Worm (Caenorhabditis elegans): ENCODE data around the gene clec-213.
A peak's percentile ranks its signal among the peaks of the same experiment; 100 is the strongest.

clec-213 gene

ce11 chrV:7580378-7580777 is 24.6 kb upstream of the clec-213 start, which contains the start of gene ets-6 (continued):
- no peak for TF ChIP-seq cebp-1 (GFP tag; IDR thresholded peaks at IDR 0.05)
- TF ChIP-seq cebp-1 (tag; optimal IDR thresholded peaks at IDR 0.05): peak; percentile 17
- TF ChIP-seq F55B11.4 (tag; optimal IDR thresholded peaks at IDR 0.05; ENCODE audit: borderline replicate concordance, insufficient read depth): no peak
- TF ChIP-seq rec-8 (tag; optimal IDR thresholded peaks at IDR 0.05): no peak
- TF ChIP-seq T07F8.4 (tag; optimal IDR thresholded peaks at IDR 0.05): no peak
- TF ChIP-seq dox-1 (GFP tag; IDR thresholded peaks at IDR 0.05): peak; percentile 56
- no peak for TF ChIP-seq mel-28 (tag; optimal IDR thresholded peaks at IDR 0.05; ENCODE audit: borderline replicate concordance)
- no peak for TF ChIP-seq B0261.1 (tag; optimal IDR thresholded peaks at IDR 0.05)
- TF ChIP-seq cebp-2 (GFP tag; IDR thresholded peaks at IDR 0.05): no peak
- no peak for TF ChIP-seq gei-17 (GFP tag; optimal IDR thresholded peaks at IDR 0.05)
- TF ChIP-seq atf-7 (tag; optimal IDR thresholded peaks at IDR 0.05): no peak
- TF ChIP-seq rpc-1 (optimal IDR thresholded peaks at IDR 0.05): no peak
- no peak for TF ChIP-seq rpc-1 (tag; optimal IDR thresholded peaks at IDR 0.05)

- TF ChIP-seq dpff-1 (tag; optimal IDR thresholded peaks at IDR 0.05) (no peak), dox-1 (GFP tag; IDR thresholded peaks at IDR 0.05) (0 out of 2 replicates have a peak, but pooled peaks have one; percentile 27), let-526 (GFP tag; IDR thresholded peaks at IDR 0.05) (no peak), hmg-1.2 (GFP tag; IDR thresholded peaks at IDR 0.05) (peak; percentile 98), sptf-2 (GFP tag; optimal IDR thresholded peaks at IDR 0.05) (no peak), egl-18 (GFP tag; IDR thresholded peaks at IDR 0.05) (no peak), snpc-1.1 (tag; optimal IDR thresholded peaks at IDR 0.05; ENCODE audit: insufficient read depth) (peak; percentile 12), nhr-90 (tag; optimal IDR thresholded peaks at IDR 0.05) (no peak), snpc-4 (GFP tag; optimal IDR thresholded peaks at IDR 0.05) (no peak), snpc-4 (tag; optimal IDR thresholded peaks at IDR 0.05) (peak in 3 of 4 experiments; percentile 12 to 34 (median 18)), Y56A3A.18 (GFP tag; IDR thresholded peaks at IDR 0.05) (no peak), lin-54 (GFP tag; optimal IDR thresholded peaks at IDR 0.05) (peak; percentile 30), hlh-26 (GFP tag; conservative IDR thresholded peaks at IDR 0.05) (no peak), bed-1 (GFP tag; IDR thresholded peaks at IDR 0.05) (no peak), tbx-9 (tag; optimal IDR thresholded peaks at IDR 0.05; ENCODE audit: borderline replicate concordance) (no peak), snpc-1.3 (tag; optimal IDR thresholded peaks at IDR 0.05; ENCODE audit: insufficient read depth) (peak; percentile 60), T07F8.4 (tag; optimal IDR thresholded peaks at IDR 0.05) (no peak), bed-2 (GFP tag; IDR thresholded peaks at IDR 0.05) (no peak), chd-7 (tag; optimal IDR thresholded peaks at IDR 0.05) (no peak), lin-35 (GFP tag; optimal IDR thresholded peaks at IDR 0.05) (peak in 1 of 3 experiments; percentile 50), xnd-1 (tag; optimal IDR thresholded peaks at IDR 0.05) (no peak), attf-5 (GFP tag; optimal IDR thresholded peaks at IDR 0.05) (peak; percentile 91), F23B12.7 (tag; optimal IDR thresholded peaks at IDR 0.05; ENCODE audit: insufficient read depth) (peak; percentile 45), madf-6 (GFP tag; IDR thresholded peaks at IDR 0.05) (peak; percentile 60), ztf-18 (tag; optimal IDR thresholded peaks at IDR 0.05) (peak; percentile 29), lsl-1 (GFP tag; optimal IDR thresholded peaks at IDR 0.05) (peak; percentile 28), attf-3 (GFP tag; conservative IDR thresholded peaks at IDR 0.05) (no peak), mcd-1 (GFP tag; IDR thresholded peaks at IDR 0.05) (peak; percentile 95), snpc-3.4 (tag; optimal IDR thresholded peaks at IDR 0.05) (peak; percentile 35)
Measured at ce11 chrV:7587637-7588036, 17.3 kb upstream of the clec-213 start, which contains the start of the genes F19F10.11 and C50E3.5. F19F10.11 (minus strand) TSS chrV:7587704. C50E3.5 (plus strand) TSS chrV:7587996.
